Worm (Caenorhabditis elegans): Measurements from ENCODE around the gene spk-1.

ce11 chrIII:9490783-9491547 lies 34.6 kb downstream of the spk-1 start, which contains the start of the genes dars-1 and ctr-9:
- TF ChIP-seq lin-39 (tag; optimal IDR thresholded peaks at IDR 0.05), result no peak
- no peak for TF ChIP-seq fkh-4 (tag; optimal IDR thresholded peaks at IDR 0.05; ENCODE audit: borderline replicate concordance)
- no peak for TF ChIP-seq ztf-11 (tag; optimal IDR thresholded peaks at IDR 0.05)
- TF ChIP-seq mdl-1 (tag; optimal IDR thresholded peaks at IDR 0.05), result no peak
- no peak for TF ChIP-seq unc-86 (tag; optimal IDR thresholded peaks at IDR 0.05)
- no peak for TF ChIP-seq elt-2 (tag; optimal IDR thresholded peaks at IDR 0.05)
- TF ChIP-seq zag-1 (tag; optimal IDR thresholded peaks at IDR 0.05), result no peak

Data from whole organism, L1 larva.